Worm (Caenorhabditis elegans): ENCODE measurements around the gene dyf-19.

dyf-19 gene

DNA sequence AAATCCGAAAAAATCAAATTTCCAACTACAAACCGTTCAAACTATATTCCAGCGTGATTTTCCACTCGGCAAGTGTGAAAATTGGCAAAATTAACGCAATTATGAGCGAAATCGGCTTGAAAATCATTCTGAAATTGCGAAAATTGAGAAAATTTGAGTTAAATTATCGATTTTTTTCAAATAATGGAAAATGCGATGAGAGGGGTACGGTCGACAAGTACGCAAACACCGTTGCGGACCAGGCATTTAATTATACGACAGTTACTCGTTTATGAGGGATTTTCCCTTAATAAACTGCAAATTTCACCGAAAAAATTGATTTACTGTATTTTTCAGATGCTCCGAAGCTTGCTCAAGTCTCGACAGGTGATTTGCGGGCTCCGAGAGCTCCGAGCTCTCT is 19.1 kb downstream of the dyf-19 start, which contains the start of the genes Y43F8C.7 and mrps-28 (continued):
- TF ChIP-seq elt-3 (tag; optimal IDR thresholded peaks at IDR 0.05) (no peak), ces-1 (GFP tag; optimal IDR thresholded peaks at IDR 0.05) (no peak), snu-23 (GFP tag; optimal IDR thresholded peaks at IDR 0.05) (peak; percentile 74), ceh-88 (GFP tag; IDR thresholded peaks at IDR 0.05) (no peak), nhr-20 (tag; optimal IDR thresholded peaks at IDR 0.05) (no peak), pqm-1 (tag; optimal IDR thresholded peaks at IDR 0.05) (no peak), pag-3 (tag; optimal IDR thresholded peaks at IDR 0.05; ENCODE audit: borderline replicate concordance, insufficient read depth) (no peak), fkh-4 (tag; optimal IDR thresholded peaks at IDR 0.05; ENCODE audit: borderline replicate concordance) (no peak), unc-30 (tag; optimal IDR thresholded peaks at IDR 0.05) (no peak), nhr-12 (tag; optimal IDR thresholded peaks at IDR 0.05) (no peak), fos-1 (tag; optimal IDR thresholded peaks at IDR 0.05) (no peak), dsc-1 (tag; optimal IDR thresholded peaks at IDR 0.05) (peak; percentile 58), nhr-19 (GFP tag; conservative IDR thresholded peaks at IDR 0.05) (peak; percentile 50), lin-15B (tag; optimal IDR thresholded peaks at IDR 0.05) (no peak), lin-13 (GFP tag; optimal IDR thresholded peaks at IDR 0.05) (no peak), egl-27 (tag; optimal IDR thresholded peaks at IDR 0.05) (no peak), rnt-1 (tag; optimal IDR thresholded peaks at IDR 0.05) (no peak), tlp-1 (tag; optimal IDR thresholded peaks at IDR 0.05) (no peak), snpc-4 (tag; optimal IDR thresholded peaks at IDR 0.05) (peak; percentile 54), ceh-8 (GFP tag; optimal IDR thresholded peaks at IDR 0.05) (no peak), ztf-11 (tag; optimal IDR thresholded peaks at IDR 0.05) (no peak), hlh-17 (GFP tag; optimal IDR thresholded peaks at IDR 0.05; ENCODE audit: borderline replicate concordance) (no peak), nhr-237 (tag; optimal IDR thresholded peaks at IDR 0.05) (no peak), elt-2 (tag; optimal IDR thresholded peaks at IDR 0.05) (no peak), nhr-90 (tag; optimal IDR thresholded peaks at IDR 0.05; ENCODE audit: poor library complexity) (peak; percentile 6), fkh-10 (GFP tag; optimal IDR thresholded peaks at IDR 0.05) (peak; percentile 25), tbx-2 (tag; optimal IDR thresholded peaks at IDR 0.05) (peak; percentile 45), zag-1 (tag; optimal IDR thresholded peaks at IDR 0.05) (no peak), fkh-8 (tag; optimal IDR thresholded peaks at IDR 0.05) (peak; percentile 10), mdl-1 (tag; optimal IDR thresholded peaks at IDR 0.05) (peak in 1 of 2 experiments; percentile 5), aha-1 (tag; optimal IDR thresholded peaks at IDR 0.05) (no peak), nhr-85 (tag) (peak; percentile 29), mab-9 (GFP tag; IDR thresholded peaks at IDR 0.05) (no peak), alr-1 (tag; optimal IDR thresholded peaks at IDR 0.05; ENCODE audit: borderline replicate concordance) (no peak), nhr-76 (tag; optimal IDR thresholded peaks at IDR 0.05) (no peak), unc-98 (GFP tag; IDR thresholded peaks at IDR 0.05) (no peak), ama-1 (optimal IDR thresholded peaks at IDR 0.05) (no peak), lin-35 (GFP tag; optimal IDR thresholded peaks at IDR 0.05) (peak; percentile 65 to 70), lin-39 (tag; optimal IDR thresholded peaks at IDR 0.05) (no peak), lir-3 (tag; optimal IDR thresholded peaks at IDR 0.05; ENCODE audit: poor library complexity) (no peak), ztf-4 (tag; optimal IDR thresholded peaks at IDR 0.05) (no peak), xbp-1 (tag; optimal IDR thresholded peaks at IDR 0.05) (peak; percentile 43), vab-15 (tag; optimal IDR thresholded peaks at IDR 0.05) (no peak), nhr-77 (tag; optimal IDR thresholded peaks at IDR 0.05) (peak; percentile 39), ceh-63 (GFP tag; optimal IDR thresholded peaks at IDR 0.05) (no peak), unc-62 (GFP tag; optimal IDR thresholded peaks at IDR 0.05) (no peak), sox-4 (tag; optimal IDR thresholded peaks at IDR 0.05) (no peak), egl-13 (tag; optimal IDR thresholded peaks at IDR 0.05) (no peak), C16A3.4 (tag; optimal IDR thresholded peaks at IDR 0.05) (peak; percentile 36), unc-130 (tag; optimal IDR thresholded peaks at IDR 0.05) (peak; percentile 17), grh-1 (GFP tag; IDR thresholded peaks at IDR 0.05) (no peak), efl-3 (GFP tag; optimal IDR thresholded peaks at IDR 0.05) (no peak), nhr-47 (tag; optimal IDR thresholded peaks at IDR 0.05) (peak; percentile 66)
